Worm (Caenorhabditis elegans): ENCODE data around the gene T04G9.7.
A peak's percentile ranks its signal among the peaks of the same experiment; 100 is the strongest.

T04G9.7 gene

ce11 chrX:729062-729461 lies 41.6 kb upstream of the T04G9.7 start:
- TF ChIP-seq lin-32 (GFP tag; optimal IDR thresholded peaks at IDR 0.05) (no peak), nhr-237 (tag; optimal IDR thresholded peaks at IDR 0.05) (no peak), nhr-28 (tag; optimal IDR thresholded peaks at IDR 0.05) (no peak), pha-4 (tag; optimal IDR thresholded peaks at IDR 0.05) (no peak), ceh-83 (GFP tag; optimal IDR thresholded peaks at IDR 0.05) (no peak), tbx-8 (GFP tag; optimal IDR thresholded peaks at IDR 0.05) (no peak), elt-1 (tag; optimal IDR thresholded peaks at IDR 0.05; ENCODE audit: borderline replicate concordance, insufficient read depth) (no peak), zip-8 (tag; optimal IDR thresholded peaks at IDR 0.05) (no peak), mls-2 (tag; optimal IDR thresholded peaks at IDR 0.05) (no peak), lin-13 (tag; optimal IDR thresholded peaks at IDR 0.05) (no peak)

ce11 chrX:735572-735971 lies 35.1 kb upstream of the T04G9.7 start, which contains the start of gene npr-19:
npr-19 (minus strand) TSS chrX:735672.
- TF ChIP-seq mls-2 (tag; optimal IDR thresholded peaks at IDR 0.05), result no peak
- no peak for TF ChIP-seq M03D4.4 (tag; optimal IDR thresholded peaks at IDR 0.05)
- TF ChIP-seq nhr-12 (tag; optimal IDR thresholded peaks at IDR 0.05), result no peak
- TF ChIP-seq drap-1 (GFP tag; optimal IDR thresholded peaks at IDR 0.05), result no peak
- no peak for TF ChIP-seq cnd-1 (tag; optimal IDR thresholded peaks at IDR 0.05)
- TF ChIP-seq lin-13 (tag; optimal IDR thresholded peaks at IDR 0.05), result no peak
- TF ChIP-seq snpc-4 (tag; optimal IDR thresholded peaks at IDR 0.05), result no peak
- TF ChIP-seq sptf-1 (tag; optimal IDR thresholded peaks at IDR 0.05), result no peak
- no peak for TF ChIP-seq lsy-2 (tag; optimal IDR thresholded peaks at IDR 0.05)
- no peak for TF ChIP-seq bed-3 (GFP tag; optimal IDR thresholded peaks at IDR 0.05)
- TF ChIP-seq unc-39 (tag; optimal IDR thresholded peaks at IDR 0.05), result no peak
- TF ChIP-seq ceh-39 (tag; optimal IDR thresholded peaks at IDR 0.05), result no peak
- TF ChIP-seq zip-8 (tag; optimal IDR thresholded peaks at IDR 0.05), result no peak
- TF ChIP-seq elt-1 (tag; optimal IDR thresholded peaks at IDR 0.05; ENCODE audit: borderline replicate concordance, insufficient read depth), result no peak

- TF ChIP-seq M03D4.4 (tag; optimal IDR thresholded peaks at IDR 0.05), result no peak
- no peak for TF ChIP-seq ceh-83 (GFP tag; optimal IDR thresholded peaks at IDR 0.05)
Measured at ce11 chrX:736989-737388, 33.6 kb upstream of the T04G9.7 start.

- TF ChIP-seq ceh-39 (tag; optimal IDR thresholded peaks at IDR 0.05), result no peak
- no peak for TF ChIP-seq flh-1 (GFP tag; optimal IDR thresholded peaks at IDR 0.05)
- TF ChIP-seq lsy-2 (tag; optimal IDR thresholded peaks at IDR 0.05), result no peak
- TF ChIP-seq nhr-12 (tag; optimal IDR thresholded peaks at IDR 0.05), result no peak
Measured at ce11 chrX:748319-748718, 22.3 kb upstream of the T04G9.7 start.

ce11 chrX:759634-760033 lies 11.0 kb upstream of the T04G9.7 start, which contains the start of gene aex-3:
aex-3 (minus strand) TSS chrX:759734.
- no peak for TF ChIP-seq ham-2 (GFP tag; optimal IDR thresholded peaks at IDR 0.05)
- no peak for TF ChIP-seq mab-5 (tag; optimal IDR thresholded peaks at IDR 0.05)
- TF ChIP-seq lin-32 (GFP tag; optimal IDR thresholded peaks at IDR 0.05), result no peak
- TF ChIP-seq elt-3 (tag; optimal IDR thresholded peaks at IDR 0.05), result no peak
- no peak for TF ChIP-seq cnd-1 (tag; optimal IDR thresholded peaks at IDR 0.05)
- TF ChIP-seq sem-2 (GFP tag; optimal IDR thresholded peaks at IDR 0.05), result no peak
- no peak for TF ChIP-seq zip-8 (tag; optimal IDR thresholded peaks at IDR 0.05)
- TF ChIP-seq drap-1 (GFP tag; optimal IDR thresholded peaks at IDR 0.05), result no peak

ce11 chrX:760579-760978 lies 10.1 kb upstream of the T04G9.7 start:
- TF ChIP-seq lin-13 (tag; optimal IDR thresholded peaks at IDR 0.05) (no peak), M03D4.4 (tag; optimal IDR thresholded peaks at IDR 0.05) (peak; percentile 27), pha-4 (tag; optimal IDR thresholded peaks at IDR 0.05) (peak; percentile 33), mep-1 (tag; optimal IDR thresholded peaks at IDR 0.05) (peak; percentile 46), sem-2 (GFP tag; optimal IDR thresholded peaks at IDR 0.05) (no peak), drap-1 (GFP tag; optimal IDR thresholded peaks at IDR 0.05) (peak; percentile 51), lin-32 (GFP tag; optimal IDR thresholded peaks at IDR 0.05) (no peak), nhr-237 (tag; optimal IDR thresholded peaks at IDR 0.05) (no peak), unc-39 (tag; optimal IDR thresholded peaks at IDR 0.05) (no peak), mls-2 (tag; optimal IDR thresholded peaks at IDR 0.05) (peak; percentile 72), ceh-43 (GFP tag; optimal IDR thresholded peaks at IDR 0.05) (no peak), hlh-1 (tag; optimal IDR thresholded peaks at IDR 0.05) (no peak), nhr-28 (tag; optimal IDR thresholded peaks at IDR 0.05) (no peak), ceh-39 (tag; optimal IDR thresholded peaks at IDR 0.05) (no peak), ces-1 (GFP tag; optimal IDR thresholded peaks at IDR 0.05) (peak; percentile 85), unc-62 (GFP tag; optimal IDR thresholded peaks at IDR 0.05) (no peak), cnd-1 (tag; optimal IDR thresholded peaks at IDR 0.05) (no peak), blmp-1 (tag; optimal IDR thresholded peaks at IDR 0.05) (no peak), unc-120 (tag; optimal IDR thresholded peaks at IDR 0.05; ENCODE audit: poor library complexity, severe bottlenecking) (peak; percentile 12), elt-1 (tag; optimal IDR thresholded peaks at IDR 0.05; ENCODE audit: borderline replicate concordance, insufficient read depth) (no peak), nhr-12 (tag; optimal IDR thresholded peaks at IDR 0.05) (no peak), mab-5 (tag; optimal IDR thresholded peaks at IDR 0.05) (no peak), ztf-11 (tag; optimal IDR thresholded peaks at IDR 0.05) (no peak), ham-2 (GFP tag; optimal IDR thresholded peaks at IDR 0.05) (no peak), tbx-8 (GFP tag; optimal IDR thresholded peaks at IDR 0.05) (no peak), elt-3 (tag; optimal IDR thresholded peaks at IDR 0.05) (no peak), sptf-1 (tag; optimal IDR thresholded peaks at IDR 0.05) (peak; percentile 61), snpc-4 (tag; optimal IDR thresholded peaks at IDR 0.05) (no peak), flh-1 (GFP tag; optimal IDR thresholded peaks at IDR 0.05) (no peak), zip-8 (tag; optimal IDR thresholded peaks at IDR 0.05) (no peak), nhr-2 (tag; optimal IDR thresholded peaks at IDR 0.05) (no peak), bed-3 (GFP tag; optimal IDR thresholded peaks at IDR 0.05) (no peak), nhr-76 (tag; optimal IDR thresholded peaks at IDR 0.05) (no peak), ceh-83 (GFP tag; optimal IDR thresholded peaks at IDR 0.05) (no peak), lsy-2 (tag; optimal IDR thresholded peaks at IDR 0.05) (no peak)

Data from whole organism, mixed stage, embryonic.